Fruit fly (Drosophila melanogaster) whole organism, wandering third instar larva: Measurements from ENCODE around the gene snRNP-U1-70K.

Experiments used
- Abd-B ChIP-seq: fragments of >200 bp; optimal IDR thresholded peaks from 2 replicates; lab custom pipeline; 2017; ENCODE audit warnings: missing biosample characterization, missing genetic modification characterization
- CG32264 ChIP-seq: fragments of 200-800 bp; sonication (Bioruptor generic); optimal IDR thresholded peaks from 2 replicates; lab custom pipeline; 2016; ENCODE audit warnings: missing biosample characterization, missing genetic modification characterization
- CG9705 ChIP-seq: fragments of 200-800 bp; sonication (Bioruptor generic); optimal IDR thresholded peaks from 2 replicates; lab custom pipeline; 2018; ENCODE audit warnings: missing biosample characterization, mild to moderate bottlenecking, missing genetic modification characterization
- CrebA ChIP-seq: fragments of 200-800 bp; sonication (Bioruptor generic); optimal IDR thresholded peaks from 2 replicates; lab custom pipeline; 2016; ENCODE audit warnings: missing biosample characterization, mild to moderate bottlenecking, missing genetic modification characterization, borderline replicate concordance
- Dfd ChIP-seq: fragments of >200 bp; optimal IDR thresholded peaks from 2 replicates; lab custom pipeline; 2017; ENCODE audit warnings: missing biosample characterization, missing genetic modification characterization
- Dif ChIP-seq: fragments of 200-275, 200-300 bp; sonication (Bioruptor generic); optimal IDR thresholded peaks from 2 replicates; lab custom pipeline; 2018; ENCODE audit warnings: missing biosample characterization, missing genetic modification characterization; ENCODE audit not compliant: partially characterized antibody
- GATAd ChIP-seq: sonication (Bioruptor generic); optimal IDR thresholded peaks from 2 replicates; lab custom pipeline; 2016; ENCODE audit warnings: missing biosample characterization, missing genetic modification characterization
- Hnf4 ChIP-seq: fragments of 200-800 bp; sonication (Bioruptor generic); optimal IDR thresholded peaks from 2 replicates; lab custom pipeline; 2016; ENCODE audit warnings: missing biosample characterization, mild to moderate bottlenecking, missing genetic modification characterization
- Hr78 ChIP-seq: fragments of >200 bp; optimal IDR thresholded peaks from 2 replicates; lab custom pipeline; 2017; ENCODE audit warnings: missing biosample characterization, missing genetic modification characterization
- Hr83 ChIP-seq: fragments of 200-300 bp; sonication (Bioruptor generic); optimal IDR thresholded peaks from 2 replicates; lab custom pipeline; 2016; ENCODE audit warnings: missing biosample characterization, mild to moderate bottlenecking, missing genetic modification characterization, moderate library complexity; ENCODE audit not compliant: poor library complexity, severe bottlenecking
- Jra ChIP-seq: sonication (Bioruptor generic); optimal IDR thresholded peaks from 2 replicates; lab custom pipeline; 2016; ENCODE audit warnings: missing biosample characterization, missing genetic modification characterization
- N ChIP-seq: fragments of >200 bp; optimal IDR thresholded peaks from 2 replicates; lab custom pipeline; 2018; ENCODE audit warnings: missing biosample characterization, missing external identifiers, missing genetic modification characterization
- OdsH ChIP-seq: fragments of 200-800 bp; sonication (Bioruptor generic); optimal IDR thresholded peaks from 2 replicates; lab custom pipeline; 2016; ENCODE audit warnings: missing biosample characterization, mild to moderate bottlenecking, missing genetic modification characterization
- Rel ChIP-seq, 2 experiments: fragments of 200-800 bp; sonication (Bioruptor generic) in 1 of 2; optimal IDR thresholded peaks; 2 replicates in 1 of 2; 3 replicates in 1 of 2; lab custom pipeline; 2016 to 2019; ENCODE audit warnings: mild to moderate bottlenecking in 2 of 2, missing biosample characterization in 2 of 2, missing genetic modification characterization in 2 of 2, moderate library complexity in 1 of 2
- Sp1 ChIP-seq: fragments of 200-800 bp; sonication (Bioruptor generic); optimal IDR thresholded peaks from 3 replicates; lab custom pipeline; 2019; ENCODE audit warnings: missing biosample characterization, mild to moderate bottlenecking, missing genetic modification characterization, moderate library complexity
- Vsx2 ChIP-seq: fragments of 200-300, 225-300 bp; sonication (Bioruptor generic); optimal IDR thresholded peaks from 2 replicates; lab custom pipeline; 2018; ENCODE audit warnings: missing biosample characterization, missing genetic modification characterization; ENCODE audit not compliant: partially characterized antibody
- br ChIP-seq: fragments of 200-800 bp; sonication (Bioruptor generic); optimal IDR thresholded peaks from 2 replicates; lab custom pipeline; 2016; ENCODE audit warnings: missing biosample characterization, missing genetic modification characterization
- brk ChIP-seq: fragments of 200-800 bp; sonication (Bioruptor generic); optimal IDR thresholded peaks from 2 replicates; lab custom pipeline; 2016; ENCODE audit warnings: missing biosample characterization, mild to moderate bottlenecking, missing genetic modification characterization
- dl ChIP-seq, 2 experiments: fragments of 175-275, 200-275 bp in 1 of 2; fragments of 200-275 bp in 1 of 2; sonication (Bioruptor generic); optimal IDR thresholded peaks; lab custom pipeline; 2018; ENCODE audit warnings: mild to moderate bottlenecking in 2 of 2, missing biosample characterization in 2 of 2, missing genetic modification characterization in 2 of 2, moderate library complexity in 2 of 2; ENCODE audit not compliant: partially characterized antibody in 2 of 2, insufficient read depth in 1 of 2
- dmrt93B ChIP-seq: fragments of 200-800 bp; sonication (Bioruptor generic); optimal IDR thresholded peaks from 2 replicates; lab custom pipeline; 2018; ENCODE audit warnings: missing biosample characterization, mild to moderate bottlenecking, missing genetic modification characterization
- dsf ChIP-seq: sonication (Bioruptor generic); optimal IDR thresholded peaks from 2 replicates; lab custom pipeline; 2016; ENCODE audit warnings: missing biosample characterization, missing genetic modification characterization, borderline replicate concordance
- ey ChIP-seq: fragments of 200-800 bp; sonication (Bioruptor generic); optimal IDR thresholded peaks from 2 replicates; lab custom pipeline; 2016; ENCODE audit warnings: missing biosample characterization, missing genetic modification characterization
- foxo ChIP-seq, 2 experiments: fragments of 200-800 bp; sonication (Bioruptor generic); optimal IDR thresholded peaks; 2 replicates in 1 of 2; 3 replicates in 1 of 2; lab custom pipeline; 2016 to 2017; ENCODE audit warnings: missing biosample characterization in 2 of 2, missing genetic modification characterization in 2 of 2
- fru ChIP-seq: fragments of 200-800 bp; sonication (Bioruptor generic); optimal IDR thresholded peaks from 3 replicates; lab custom pipeline; 2016; ENCODE audit warnings: missing biosample characterization, mild to moderate bottlenecking, missing genetic modification characterization
- h ChIP-seq: fragments of 200-800 bp; sonication (Bioruptor generic); optimal IDR thresholded peaks from 3 replicates; lab custom pipeline; 2016; ENCODE audit warnings: missing biosample characterization, mild to moderate bottlenecking, missing genetic modification characterization
- jim ChIP-seq: fragments of 175-275, 200-325 bp; sonication (Bioruptor generic); optimal IDR thresholded peaks from 2 replicates; lab custom pipeline; 2016; ENCODE audit warnings: missing biosample characterization, mild to moderate bottlenecking, missing genetic modification characterization
- lola ChIP-seq: fragments of >200 bp; optimal IDR thresholded peaks from 2 replicates; lab custom pipeline; 2017; ENCODE audit warnings: missing biosample characterization, missing genetic modification characterization
- pan ChIP-seq: fragments of >200 bp; optimal IDR thresholded peaks from 2 replicates; lab custom pipeline; 2017
- psq ChIP-seq: fragments of 200-800 bp; sonication (Bioruptor generic); optimal IDR thresholded peaks from 3 replicates; lab custom pipeline; 2017; ENCODE audit warnings: missing biosample characterization, mild to moderate bottlenecking, missing genetic modification characterization, moderate library complexity
- rgr ChIP-seq: fragments of 200-800 bp; sonication (Bioruptor generic); optimal IDR thresholded peaks from 3 replicates; lab custom pipeline; 2016; ENCODE audit warnings: missing biosample characterization, mild to moderate bottlenecking, missing genetic modification characterization
- sage ChIP-seq: fragments of 200-800 bp; sonication (Bioruptor generic); optimal IDR thresholded peaks from 2 replicates; lab custom pipeline; 2016; ENCODE audit warnings: missing biosample characterization, mild to moderate bottlenecking, missing genetic modification characterization
- sv ChIP-seq: fragments of 200-800 bp; sonication (Bioruptor generic); optimal IDR thresholded peaks from 3 replicates; lab custom pipeline; 2016; ENCODE audit warnings: missing biosample characterization, missing genetic modification characterization
- tai ChIP-seq: sonication (Bioruptor generic); optimal IDR thresholded peaks from 2 replicates; lab custom pipeline; 2016; ENCODE audit warnings: missing biosample characterization, missing genetic modification characterization
- usp ChIP-seq: fragments of >200 bp; optimal IDR thresholded peaks from 2 replicates; lab custom pipeline; 2017; ENCODE audit warnings: missing biosample characterization, missing genetic modification characterization
- woc ChIP-seq: sonication (Bioruptor generic); optimal IDR thresholded peaks from 2 replicates; lab custom pipeline; 2016; ENCODE audit warnings: missing biosample characterization, mild to moderate bottlenecking, missing genetic modification characterization

Gene snRNP-U1-70K

dm6 chr2L:6998736-6999135 is 27.2 kb upstream of the snRNP-U1-70K start:
- TF ChIP-seq dmrt93B (GFP tag; lab: Kevin White, UChicago) (no peak), CrebA (no peak), rgr (GFP tag; lab: Kevin White, UChicago) (no peak)

- TF ChIP-seq rgr (GFP tag; lab: Kevin White, UChicago): peak; percentile 3
- no peak for TF ChIP-seq ey (GFP tag; lab: Kevin White, UChicago)
- TF ChIP-seq CG9705: no peak
- TF ChIP-seq lola: no peak
- no peak for TF ChIP-seq Dfd
- no peak for TF ChIP-seq dl (GFP tag; optimal IDR thresholded peaks at IDR 0.05; lab: Kevin White, UChicago; ENCODE audit: insufficient read depth in 1 of 2, partially characterized antibody in 2 of 2)
- TF ChIP-seq Vsx2 (GFP tag; lab: Kevin White, UChicago): no peak
- TF ChIP-seq br (GFP tag; lab: Kevin White, UChicago): no peak
- no peak for TF ChIP-seq pan
- TF ChIP-seq Abd-B (GFP tag; lab: Kevin White, UChicago): no peak
- TF ChIP-seq sv: no peak
- no peak for TF ChIP-seq OdsH (GFP tag; lab: Kevin White, UChicago)
- no peak for TF ChIP-seq Jra (GFP tag; lab: Kevin White, UChicago)
- no peak for TF ChIP-seq woc (GFP tag; lab: Kevin White, UChicago)
- TF ChIP-seq Sp1 (GFP tag; lab: Kevin White, UChicago): no peak
- TF ChIP-seq dsf (GFP tag; lab: Kevin White, UChicago): no peak
- no peak for TF ChIP-seq sage (GFP tag; lab: Kevin White, UChicago)
- TF ChIP-seq CG32264 (GFP tag; lab: Kevin White, UChicago): no peak
- no peak for TF ChIP-seq Dif (GFP tag; lab: Kevin White, UChicago)
- no peak for TF ChIP-seq Hnf4
- peak in 1 of 2 experiments; percentile 24 for TF ChIP-seq foxo (GFP tag; optimal IDR thresholded peaks at IDR 0.05; lab: Kevin White, UChicago)
- TF ChIP-seq fru (GFP tag; lab: Kevin White, UChicago): peak; percentile 45
- TF ChIP-seq CrebA: no peak
- no peak for TF ChIP-seq jim (GFP tag; lab: Kevin White, UChicago)
- no peak for TF ChIP-seq dmrt93B (GFP tag; lab: Kevin White, UChicago)
- no peak for TF ChIP-seq psq (GFP tag; lab: Kevin White, UChicago)
- TF ChIP-seq Hr78 (GFP tag; lab: Kevin White, UChicago): no peak
- TF ChIP-seq usp (GFP tag; lab: Kevin White, UChicago): no peak
- TF ChIP-seq Hr83 (GFP tag; lab: Kevin White, UChicago): no peak
- no peak for TF ChIP-seq Rel (GFP tag; optimal IDR thresholded peaks at IDR 0.05; lab: Kevin White, UChicago)
- TF ChIP-seq Rel (tag; optimal IDR thresholded peaks at IDR 0.05; lab: Kevin White, UChicago): no peak
- peak; percentile 20 for TF ChIP-seq h
- no peak for TF ChIP-seq tai (GFP tag; lab: Kevin White, UChicago)
These were observed 19.5 kb upstream of the snRNP-U1-70K start for dm6 chr2L:6991085-6991484.

dm6 chr2L:6970813-6971212 is 724 bp downstream of the snRNP-U1-70K start:
- TF ChIP-seq Hnf4 (no peak), CG9705 (no peak), N (no peak), Rel (GFP tag; optimal IDR thresholded peaks at IDR 0.05; lab: Kevin White, UChicago) (no peak), Rel (tag; optimal IDR thresholded peaks at IDR 0.05; lab: Kevin White, UChicago) (no peak)

- TF ChIP-seq N (no peak), jim (GFP tag; lab: Kevin White, UChicago) (no peak), fru (GFP tag; lab: Kevin White, UChicago) (peak; percentile 53), sv (peak; percentile 13), Hr78 (GFP tag; lab: Kevin White, UChicago) (no peak), Hnf4 (no peak), foxo (GFP tag; optimal IDR thresholded peaks at IDR 0.05; lab: Kevin White, UChicago) (peak in 1 of 2 experiments; percentile 47), tai (GFP tag; lab: Kevin White, UChicago) (no peak), psq (GFP tag; lab: Kevin White, UChicago) (peak; percentile 11), GATAd (no peak), brk (GFP tag; lab: Kevin White, UChicago) (no peak), lola (no peak), Sp1 (GFP tag; lab: Kevin White, UChicago) (peak; percentile 32), Hr83 (GFP tag; lab: Kevin White, UChicago) (peak; percentile 39), h (peak; percentile 76), OdsH (GFP tag; lab: Kevin White, UChicago) (peak; percentile 44), CG32264 (GFP tag; lab: Kevin White, UChicago) (peak; percentile 7), rgr (GFP tag; lab: Kevin White, UChicago) (peak; percentile 56), Dfd (no peak), Jra (GFP tag; lab: Kevin White, UChicago) (no peak), dmrt93B (GFP tag; lab: Kevin White, UChicago) (no peak), ey (GFP tag; lab: Kevin White, UChicago) (peak; percentile 23), woc (GFP tag; lab: Kevin White, UChicago) (peak; percentile 82)
- TF ChIP-seq, all 38 proteins: peak for 12
These were observed 3.5 kb downstream of the snRNP-U1-70K start for dm6 chr2L:6968013-6968517.
